Worm (Caenorhabditis elegans) whole organism, mixed stage, embryonic: ENCODE data around the gene ceh-23.

Experiments
- bed-3 ChIP-seq: fragments of 200-800 bp; sonication (Bioruptor generic); optimal IDR thresholded peaks from 3 replicates; lab custom pipeline; 2018; ENCODE audit warnings: mild to moderate bottlenecking, missing genetic modification characterization, moderate library complexity, missing compliant biosample characterization
- elt-1 ChIP-seq: sonication (generic microtip); optimal IDR thresholded peaks from 2 replicates; lab custom pipeline; 2017; ENCODE audit warnings: missing genetic modification characterization, mild to moderate bottlenecking, missing compliant biosample characterization, antibody characterized with exemption, moderate library complexity, borderline replicate concordance; ENCODE audit not compliant: insufficient read depth
- lsy-2 ChIP-seq: fragments of 150-350 bp; optimal IDR thresholded peaks from 2 replicates; lab custom pipeline; 2014; ENCODE audit warnings: missing biosample characterization, missing genetic modification characterization
- nhr-237 ChIP-seq: fragments of 150-350 bp; optimal IDR thresholded peaks from 2 replicates; lab custom pipeline; 2014; ENCODE audit warnings: missing biosample characterization, missing genetic modification characterization
- nhr-76 ChIP-seq: sonication (generic microtip); optimal IDR thresholded peaks from 2 replicates; lab custom pipeline; 2017; ENCODE audit warnings: missing biosample characterization, missing genetic modification characterization
- sem-2 ChIP-seq: fragments of 200-800 bp; sonication (Bioruptor generic); optimal IDR thresholded peaks from 2 replicates; lab custom pipeline; 2018; ENCODE audit warnings: mild to moderate bottlenecking, missing genetic modification characterization, missing compliant biosample characterization
- unc-39 ChIP-seq: fragments of 150-350 bp; optimal IDR thresholded peaks from 2 replicates; lab custom pipeline; 2014; ENCODE audit warnings: missing biosample characterization, missing genetic modification characterization
- unc-62 ChIP-seq: fragments of 150-350 bp; optimal IDR thresholded peaks from 2 replicates; lab custom pipeline; 2014; ENCODE audit warnings: missing biosample characterization, missing genetic modification reagents, missing genetic modification characterization

DNA sequence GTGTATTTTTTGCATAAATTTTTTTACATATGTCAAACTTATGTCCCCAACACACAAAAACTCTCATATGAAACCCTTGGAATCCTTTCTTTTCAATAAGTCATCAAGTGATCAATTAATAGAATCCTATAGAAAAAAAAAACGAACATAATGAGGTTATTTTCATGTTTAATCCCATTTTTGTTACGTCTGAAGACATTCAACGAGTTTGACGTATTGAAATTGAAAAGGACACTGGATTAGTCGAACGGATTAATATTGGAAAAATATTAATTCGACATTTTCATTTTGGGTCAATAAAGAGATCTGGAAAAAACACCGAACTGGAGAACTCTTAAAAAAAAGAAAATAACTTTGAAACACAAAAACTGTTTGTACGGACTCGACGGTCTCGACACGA, 6.9 kb upstream of the ceh-23 start:
- TF ChIP-seq nhr-237 (tag; lab: Kevin White, UChicago), result no peak
- no peak for TF ChIP-seq lsy-2 (tag; lab: Kevin White, UChicago)
- no peak for TF ChIP-seq nhr-76 (tag; lab: Kevin White, UChicago)
- no peak for TF ChIP-seq sem-2 (GFP tag; lab: Kevin White, UChicago)
- TF ChIP-seq elt-1 (tag; lab: Kevin White, UChicago), result no peak
- TF ChIP-seq unc-62 (GFP tag; lab: Kevin White, UChicago), result no peak
- TF ChIP-seq bed-3 (GFP tag; lab: Kevin White, UChicago), result no peak
- no peak for TF ChIP-seq unc-39 (tag; lab: Kevin White, UChicago)
